Fruit fly (Drosophila melanogaster): Measurements from ENCODE around the gene mab-21.

Gene mab-21

dm6 chrX:5968094-5968723 lies 44.8 kb downstream of the mab-21 start (continued):
- TF ChIP-seq kni (GFP tag; optimal IDR thresholded peaks at IDR 0.05) (no peak), CG11247 (GFP tag; IDR thresholded peaks at IDR 0.05) (peak; percentile 15; the same call in 1 of the 2 replicates), CG6813 (GFP tag; optimal IDR thresholded peaks at IDR 0.05) (no peak), BtbVII (GFP tag; optimal IDR thresholded peaks at IDR 0.05) (no peak), H15 (GFP tag; IDR thresholded peaks at IDR 0.05) (peak; percentile 15; the same call in 1 of the 3 replicates), CG11085 (GFP tag; IDR thresholded peaks at IDR 0.05) (no peak), sisA (GFP tag; IDR thresholded peaks at IDR 0.05) (peak; percentile 40; the same call in 1 of the 2 replicates), PHDP (tag; optimal IDR thresholded peaks at IDR 0.05) (peak; percentile 0), CG18262 (tag; optimal IDR thresholded peaks at IDR 0.05) (peak; percentile 65), lbe (GFP tag; optimal IDR thresholded peaks at IDR 0.05) (no peak), CG16779 (GFP tag; IDR thresholded peaks at IDR 0.05) (no peak), CG11093 (GFP tag; IDR thresholded peaks at IDR 0.05) (no peak), CG17186 (GFP tag; optimal IDR thresholded peaks at IDR 0.05) (no peak), ac (GFP tag; optimal IDR thresholded peaks at IDR 0.05) (no peak), sens-2 (GFP tag; IDR thresholded peaks at IDR 0.05) (peak; percentile 12; the same call in 1 of the 2 replicates), CG4282 (GFP tag; optimal IDR thresholded peaks at IDR 0.05) (no peak), disco-r (GFP tag; optimal IDR thresholded peaks at IDR 0.05) (no peak), CG2202 (tag; optimal IDR thresholded peaks at IDR 0.05) (peak; percentile 12), CG8089 (GFP tag; optimal IDR thresholded peaks at IDR 0.05) (no peak), Sox102F (GFP tag; optimal IDR thresholded peaks at IDR 0.05) (peak; percentile 53), CG6765 (GFP tag; optimal IDR thresholded peaks at IDR 0.05) (no peak), bcd (GFP tag; optimal IDR thresholded peaks at IDR 0.05) (no peak), Ets65A (GFP tag) (peak; percentile 83), Hr3 (GFP tag; optimal IDR thresholded peaks at IDR 0.05) (no peak), inv (GFP tag; IDR thresholded peaks at IDR 0.05; ENCODE audit: partially characterized antibody) (no peak), trem (tag; optimal IDR thresholded peaks at IDR 0.05) (no peak), Dp (GFP tag; optimal IDR thresholded peaks at IDR 0.05) (no peak), zf30C (GFP tag; optimal IDR thresholded peaks at IDR 0.05) (no peak), CG3065 (GFP tag; optimal IDR thresholded peaks at IDR 0.05) (no peak), CG14860 (GFP tag; IDR thresholded peaks at IDR 0.05; ENCODE audit: partially characterized antibody) (no peak), CG1647 (GFP tag; optimal IDR thresholded peaks at IDR 0.05) (no peak), ttk (GFP tag; IDR thresholded peaks at IDR 0.05) (peak; percentile 43; the same call in 1 of the 2 replicates), NK7.1 (GFP tag; optimal IDR thresholded peaks at IDR 0.05) (no peak), maf-S (GFP tag; optimal IDR thresholded peaks at IDR 0.05) (no peak), CG5245 (GFP tag; optimal IDR thresholded peaks at IDR 0.05) (peak; percentile 40), lola (GFP tag; optimal IDR thresholded peaks at IDR 0.05) (peak in 1 of 3 experiments; percentile 17), row (GFP tag; IDR thresholded peaks at IDR 0.05) (no peak; the same call in 2 of the 3 replicates), CG10366 (GFP tag; IDR thresholded peaks at IDR 0.05) (peak; percentile 50), mld (GFP tag; IDR thresholded peaks at IDR 0.05; ENCODE audit: partially characterized antibody) (no peak), Aef1 (GFP tag; IDR thresholded peaks at IDR 0.05) (no peak), B-H2 (GFP tag; optimal IDR thresholded peaks at IDR 0.05) (no peak), CG4617 (GFP tag; optimal IDR thresholded peaks at IDR 0.05; ENCODE audit: borderline replicate concordance) (no peak), CG2120 (GFP tag; optimal IDR thresholded peaks at IDR 0.05) (no peak), CG31365 (tag; optimal IDR thresholded peaks at IDR 0.05) (no peak), toy (GFP tag; IDR thresholded peaks at IDR 0.05) (no peak), wek (GFP tag; optimal IDR thresholded peaks at IDR 0.05) (no peak), CG4360 (GFP tag; IDR thresholded peaks at IDR 0.05) (0 out of 2 replicates have a peak, but pooled peaks have one; percentile 26), CG34376 (GFP tag; optimal IDR thresholded peaks at IDR 0.05) (no peak), salm (tag; optimal IDR thresholded peaks at IDR 0.05) (no peak), CG32772 (GFP tag; IDR thresholded peaks at IDR 0.05) (no peak)
